Worm (Caenorhabditis elegans): Measurements from ENCODE around the gene Y55D5A.1.

Y55D5A.1 gene

DNA sequence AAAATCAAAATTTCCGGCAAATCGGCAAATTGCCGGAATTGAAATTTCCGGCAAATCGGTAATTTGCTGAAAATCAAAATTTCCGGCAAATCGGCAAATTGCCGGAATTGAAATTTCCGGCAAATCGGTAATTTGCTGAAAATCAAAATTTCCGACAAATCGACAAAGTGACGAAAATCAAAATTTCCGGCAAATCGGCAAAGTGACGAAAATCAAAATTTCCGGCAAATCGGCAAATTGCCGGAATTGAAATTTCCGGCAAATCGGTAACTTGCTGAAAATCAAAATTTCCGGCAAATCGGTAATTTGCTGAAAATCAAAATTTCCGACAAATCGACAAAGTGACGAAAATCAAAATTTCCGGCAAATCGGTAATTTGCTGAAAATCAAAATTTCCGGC lies 29.4 kb downstream of the Y55D5A.1 start:
- 0 out of 2 replicates have a peak, but pooled peaks have one; percentile 57 for TF ChIP-seq bed-1 (GFP tag; IDR thresholded peaks at IDR 0.05)

DNA sequence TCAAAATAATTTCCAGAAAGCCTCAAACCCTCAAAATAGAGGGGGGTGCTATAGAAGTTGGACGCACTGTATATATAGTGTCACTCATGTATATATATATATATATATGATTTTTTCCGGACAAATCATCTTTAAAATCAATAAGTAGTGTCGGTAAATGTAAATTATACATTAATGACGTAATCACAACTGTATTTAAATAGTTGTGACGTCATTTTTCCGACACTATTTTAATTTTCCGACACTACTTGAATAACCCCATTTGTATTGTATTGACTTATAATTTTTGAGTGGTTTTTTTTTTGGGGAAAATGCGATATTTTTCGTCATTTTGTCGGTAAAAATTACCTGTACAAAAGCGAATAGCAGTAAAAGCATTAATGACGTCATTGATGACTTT lies 36.6 kb downstream of the Y55D5A.1 start:
- TF ChIP-seq attf-3 (GFP tag; conservative IDR thresholded peaks at IDR 0.05) (no peak), atf-7 (tag; optimal IDR thresholded peaks at IDR 0.05) (no peak), ztf-26 (tag; optimal IDR thresholded peaks at IDR 0.05) (no peak), ceh-40 (GFP tag; IDR thresholded peaks at IDR 0.05) (no peak), ets-4 (GFP tag; optimal IDR thresholded peaks at IDR 0.05) (no peak), nfyb-1 (GFP tag; IDR thresholded peaks at IDR 0.05) (no peak), hrde-1 (tag; optimal IDR thresholded peaks at IDR 0.05; ENCODE audit: borderline replicate concordance) (no peak), pbrm-1 (GFP tag; IDR thresholded peaks at IDR 0.05) (no peak), ceh-58 (GFP tag; IDR thresholded peaks at IDR 0.05) (no peak), repo-1 (tag; optimal IDR thresholded peaks at IDR 0.05) (no peak), zfh-2 (GFP tag; conservative IDR thresholded peaks at IDR 0.05) (no peak), F22D6.2 (tag; optimal IDR thresholded peaks at IDR 0.05) (no peak), lir-1 (GFP tag; conservative IDR thresholded peaks at IDR 0.05) (no peak), lin-35 (GFP tag; optimal IDR thresholded peaks at IDR 0.05) (no peak)

DNA sequence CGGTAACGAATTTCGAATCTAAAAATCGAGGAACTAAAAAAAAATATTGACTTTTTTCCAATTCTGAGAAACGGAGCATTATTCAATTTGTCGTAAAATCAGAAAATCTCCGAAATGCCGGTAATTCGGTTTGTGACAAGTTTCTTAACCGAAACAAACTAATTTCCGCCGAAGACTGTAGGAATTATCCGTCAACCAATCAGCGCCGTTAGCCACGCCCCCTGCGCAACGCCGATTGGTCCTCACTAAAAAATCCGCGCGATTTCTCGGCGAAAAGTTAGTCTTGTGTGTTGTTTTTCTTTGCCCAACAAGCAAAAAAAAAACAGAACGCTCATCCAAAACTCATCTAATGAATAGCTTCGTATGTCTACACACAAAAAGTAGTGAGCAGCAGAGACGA lies 37.8 kb downstream of the Y55D5A.1 start:
- TF ChIP-seq zim-3 (tag; optimal IDR thresholded peaks at IDR 0.05) (no peak), ztf-6 (GFP tag; IDR thresholded peaks at IDR 0.05) (no peak)

DNA sequence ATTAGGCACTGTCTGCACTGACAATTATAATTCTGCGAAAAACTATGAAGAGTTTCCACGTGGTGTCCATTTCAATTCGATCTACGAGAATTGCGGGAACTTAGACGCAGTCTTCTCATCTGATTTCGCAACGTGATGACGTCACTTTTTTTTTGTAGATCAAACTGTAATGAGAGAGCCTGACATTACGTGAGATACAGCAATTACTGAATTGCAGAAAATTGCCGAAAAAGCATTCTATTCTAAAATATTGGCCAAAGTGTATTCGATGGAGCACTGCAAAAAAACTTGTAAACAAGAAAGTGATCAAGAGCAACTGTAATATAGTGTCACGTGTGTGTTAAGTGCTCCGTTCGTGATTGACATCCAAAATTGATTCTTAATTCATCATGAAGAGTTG lies 44.5 kb downstream of the Y55D5A.1 start:
- TF ChIP-seq cebp-1 (GFP tag; IDR thresholded peaks at IDR 0.05): no peak
- TF ChIP-seq cebp-1 (tag; optimal IDR thresholded peaks at IDR 0.05): peak; percentile 32
- TF ChIP-seq egl-18 (GFP tag; IDR thresholded peaks at IDR 0.05): no peak
- TF ChIP-seq lir-1 (GFP tag; conservative IDR thresholded peaks at IDR 0.05): no peak

DNA sequence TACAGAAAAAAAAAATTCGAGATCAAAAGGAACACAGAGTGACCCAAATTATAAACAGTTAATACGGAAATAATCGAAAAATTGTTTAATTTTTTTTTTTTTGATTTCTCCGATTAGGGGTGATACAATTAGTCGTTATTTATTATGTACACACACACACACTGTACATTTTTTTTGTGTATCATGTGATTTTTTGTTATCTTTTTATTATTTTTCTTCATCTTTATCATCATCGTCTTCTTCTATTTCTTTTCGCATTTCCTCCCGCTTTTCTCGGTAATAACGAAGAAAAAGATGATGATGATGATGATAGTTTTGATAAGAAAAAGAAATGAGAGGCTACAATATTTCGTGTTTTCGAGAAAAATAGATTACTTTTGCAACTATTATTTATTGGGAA lies 47.6 kb downstream of the Y55D5A.1 start:
- TF ChIP-seq Y56A3A.18 (GFP tag; IDR thresholded peaks at IDR 0.05): no peak
- peak; percentile 1 for TF ChIP-seq lin-40 (tag; optimal IDR thresholded peaks at IDR 0.05)
- TF ChIP-seq hrde-1 (tag; optimal IDR thresholded peaks at IDR 0.05; ENCODE audit: borderline replicate concordance): no peak
- no peak for TF ChIP-seq T07F8.4 (tag; optimal IDR thresholded peaks at IDR 0.05)
- TF ChIP-seq sdz-38 (tag; optimal IDR thresholded peaks at IDR 0.05): no peak

DNA sequence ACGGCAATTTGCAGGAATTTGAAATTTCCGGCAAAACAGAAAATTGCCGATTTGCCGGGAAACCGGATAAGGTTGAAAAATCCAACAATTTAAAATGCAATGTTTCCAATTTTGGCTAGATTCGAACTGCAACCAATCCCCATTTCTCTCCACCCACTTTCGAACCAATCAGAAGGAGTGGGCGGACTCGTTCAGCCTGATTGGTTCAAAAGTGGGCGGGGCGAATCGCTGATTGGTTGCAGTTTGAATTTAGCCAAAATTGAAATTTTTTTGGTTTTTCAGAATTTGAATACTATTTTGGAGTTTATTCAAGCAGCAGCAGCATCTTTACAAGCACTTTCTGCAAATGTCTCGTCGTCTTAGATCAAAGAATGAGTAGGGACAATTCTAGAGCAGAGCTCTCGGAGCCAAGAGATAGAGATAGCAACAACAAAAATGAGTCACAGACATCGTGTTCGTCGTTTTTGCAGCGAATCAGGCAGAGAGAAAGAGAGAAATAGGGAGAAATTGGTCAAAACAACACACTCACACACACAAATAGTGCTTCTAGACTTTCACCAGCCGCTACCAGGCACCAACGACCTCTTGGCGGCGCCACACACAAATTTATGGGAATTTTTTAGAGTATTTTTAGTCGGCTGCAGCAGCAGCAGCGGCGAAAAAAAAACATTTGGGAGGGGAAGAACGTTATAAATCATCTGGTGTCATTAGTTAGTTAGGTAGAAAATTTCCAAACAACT lies 49.0 kb downstream of the Y55D5A.1 start:
- TF ChIP-seq nhr-120 (GFP tag; IDR thresholded peaks at IDR 0.05): no peak
- no peak for TF ChIP-seq lin-40 (tag; optimal IDR thresholded peaks at IDR 0.05)
- no peak for TF ChIP-seq ztf-25 (GFP tag; IDR thresholded peaks at IDR 0.05)
- no peak for TF ChIP-seq lir-1 (GFP tag; conservative IDR thresholded peaks at IDR 0.05)
- peak; percentile 63 for TF ChIP-seq nfyb-1 (GFP tag; IDR thresholded peaks at IDR 0.05)
- no peak for TF ChIP-seq hlh-26 (GFP tag; conservative IDR thresholded peaks at IDR 0.05)

DNA sequence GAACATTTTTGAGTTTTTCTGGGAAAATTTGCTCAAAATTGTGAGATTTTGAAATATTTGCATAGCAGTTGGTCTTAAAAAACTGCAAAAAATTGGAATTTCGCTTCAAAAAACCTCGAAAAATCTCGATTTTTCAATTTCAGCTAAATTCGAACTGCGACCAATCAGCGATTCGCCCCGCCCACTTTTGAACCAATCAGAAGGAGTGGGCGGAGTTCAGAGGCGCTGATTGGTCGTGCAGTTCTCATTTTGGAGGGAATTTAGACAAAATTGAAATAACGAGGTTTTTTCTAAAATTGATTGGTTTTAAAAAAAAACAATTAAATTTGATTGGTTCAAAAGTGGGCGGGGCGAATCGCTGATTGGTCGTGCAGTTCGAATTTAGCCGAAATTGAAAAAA lies 51.3 kb downstream of the Y55D5A.1 start:
- TF ChIP-seq egl-44 (GFP tag; IDR thresholded peaks at IDR 0.05) (no peak), nfyb-1 (GFP tag; IDR thresholded peaks at IDR 0.05) (0 out of 2 replicates have a peak, but pooled peaks have one; percentile 64)
